Fruit fly (Drosophila melanogaster) whole organism, embryonic: ENCODE measurements around the gene bin.

Source experiments
- Blimp-1 ChIP-seq: fragments of 200-800 bp; sonication (Bioruptor generic); optimal IDR thresholded peaks from 3 replicates; lab custom pipeline; 2018; ENCODE audit warnings: missing biosample characterization, missing genetic modification characterization, mild to moderate bottlenecking, moderate library complexity, missing genetic modification reagents
- CG10366 ChIP-seq: fragments of 200-800 bp; sonication (Bioruptor generic); IDR thresholded peaks from 2 replicates; pipeline ENCODE4 v1.3.6; 2022; ENCODE audit warnings: missing biosample characterization, missing genetic modification characterization
- CG10543 ChIP-seq: fragments of 200-800 bp; sonication (Bioruptor generic); optimal IDR thresholded peaks from 3 replicates; lab custom pipeline; 2017; ENCODE audit warnings: missing biosample characterization, mild to moderate bottlenecking, missing genetic modification characterization, moderate library complexity
- CG10959 ChIP-seq: fragments of 200-800 bp; sonication (Bioruptor generic); IDR thresholded peaks from 2 replicates; pipeline ENCODE4 v1.3.6; 2022; ENCODE audit warnings: missing biosample characterization, missing genetic modification characterization
- CG12659 ChIP-seq: fragments of 200-800 bp; sonication (Bioruptor generic); optimal IDR thresholded peaks from 3 replicates; lab custom pipeline; 2017; ENCODE audit warnings: mild to moderate bottlenecking, missing biosample characterization, missing genetic modification reagents, missing genetic modification characterization
- CG15696 ChIP-seq: fragments of 200-800 bp; sonication (Bioruptor generic); optimal IDR thresholded peaks from 2 replicates; lab custom pipeline; 2019; ENCODE audit warnings: missing biosample characterization, mild to moderate bottlenecking, missing genetic modification characterization, moderate library complexity
- CG17359 ChIP-seq: fragments of 200-800 bp; sonication (Bioruptor generic); optimal IDR thresholded peaks from 3 replicates; lab custom pipeline; 2018; ENCODE audit warnings: missing biosample characterization, mild to moderate bottlenecking, missing genetic modification characterization, moderate library complexity
- CG17568 ChIP-seq: fragments of 200-800 bp; sonication (Bioruptor generic); optimal IDR thresholded peaks from 2 replicates; lab custom pipeline; 2018; ENCODE audit warnings: missing biosample characterization, mild to moderate bottlenecking, missing genetic modification characterization, moderate library complexity
- CG17829 ChIP-seq: fragments of 200-800 bp; optimal IDR thresholded peaks from 2 replicates; lab custom pipeline; 2019; ENCODE audit warnings: missing biosample characterization, mild to moderate bottlenecking, missing genetic modification characterization, moderate library complexity
- CG1792 ChIP-seq: fragments of 200-800 bp; sonication (Bioruptor generic); optimal IDR thresholded peaks from 2 replicates; lab custom pipeline; 2016; ENCODE audit warnings: missing biosample characterization, missing genetic modification characterization
- CG18011 ChIP-seq: fragments of 200-800 bp; sonication (Bioruptor generic); optimal IDR thresholded peaks from 2 replicates; lab custom pipeline; 2017; ENCODE audit warnings: missing biosample characterization, missing genetic modification characterization, mild to moderate bottlenecking, moderate library complexity, missing genotype
- CG31441 ChIP-seq: fragments of 200-800 bp; sonication (Bioruptor generic); IDR thresholded peaks from 2 replicates; pipeline ENCODE4 v1.3.6; 2022; ENCODE audit warnings: missing biosample characterization, missing genetic modification characterization
- CG33213 ChIP-seq: fragments of 200-800 bp; sonication (Bioruptor generic); optimal IDR thresholded peaks from 3 replicates; lab custom pipeline; 2016; ENCODE audit warnings: missing biosample characterization, missing genetic modification characterization
- CG33557 ChIP-seq: fragments of 200-800 bp; sonication (Bioruptor generic); optimal IDR thresholded peaks from 2 replicates; lab custom pipeline; 2019; ENCODE audit warnings: missing biosample characterization, mild to moderate bottlenecking, missing genetic modification characterization, moderate library complexity
- CG4424 ChIP-seq: fragments of 200-800 bp; sonication (Bioruptor generic); optimal IDR thresholded peaks from 3 replicates; lab custom pipeline; 2016; ENCODE audit warnings: missing biosample characterization, missing genetic modification characterization
- CG6765 ChIP-seq: fragments of 200-800 bp; sonication (Bioruptor generic); optimal IDR thresholded peaks from 3 replicates; lab custom pipeline; 2017; ENCODE audit warnings: missing biosample characterization, mild to moderate bottlenecking, missing genetic modification characterization
- CG7928 ChIP-seq: fragments of 200-800 bp; sonication (Bioruptor generic); optimal IDR thresholded peaks from 2 replicates; lab custom pipeline; 2017; ENCODE audit warnings: missing biosample characterization, mild to moderate bottlenecking, missing genetic modification characterization
- CG8290 ChIP-seq, 3 experiments: fragments of 200-800 bp; sonication (Bioruptor generic); optimal IDR thresholded peaks; 2 replicates each; lab custom pipeline; 2016 to 2019; ENCODE audit warnings: missing biosample characterization in 3 of 3, missing genetic modification characterization in 3 of 3, mild to moderate bottlenecking in 2 of 3, moderate library complexity in 1 of 3
- CkIIα-i1 ChIP-seq: fragments of 200-800 bp; sonication (Bioruptor generic); IDR thresholded peaks from 2 replicates; pipeline ENCODE4 v1.3.6; 2022; ENCODE audit warnings: missing biosample characterization, missing genetic modification characterization
- D19B ChIP-seq: fragments of 200-800 bp; sonication (Bioruptor generic); optimal IDR thresholded peaks from 2 replicates; lab custom pipeline; 2017; ENCODE audit warnings: missing biosample characterization, mild to moderate bottlenecking, missing genetic modification characterization
- Doc2 ChIP-seq: fragments of 200-800 bp; sonication (Bioruptor generic); IDR thresholded peaks from 2 replicates; pipeline ENCODE4 v1.3.6; 2022; ENCODE audit warnings: missing biosample characterization, missing genetic modification characterization
- Hr3 ChIP-seq: fragments of 200-800 bp; sonication (Bioruptor generic); optimal IDR thresholded peaks from 3 replicates; lab custom pipeline; 2016; ENCODE audit warnings: missing biosample characterization, missing genetic modification characterization
- Hr78 ChIP-seq, 2 experiments: fragments of 200-800 bp in 1 of 2; fragments of >200 bp in 1 of 2; sonication (Bioruptor generic) in 1 of 2; optimal IDR thresholded peaks; 2 replicates each; lab custom pipeline; 2017 to 2019; ENCODE audit warnings: missing biosample characterization in 2 of 2, missing genetic modification characterization in 2 of 2, mild to moderate bottlenecking in 1 of 2, moderate library complexity in 1 of 2
- NC2α ChIP-seq: fragments of 200-800 bp; sonication (Bioruptor generic); optimal IDR thresholded peaks from 2 replicates; lab custom pipeline; 2016; ENCODE audit warnings: missing biosample characterization, missing genetic modification characterization
- NK7.1 ChIP-seq: fragments of 200-800 bp; sonication (Bioruptor generic); optimal IDR thresholded peaks from 3 replicates; lab custom pipeline; 2016; ENCODE audit warnings: missing biosample characterization, missing genetic modification characterization
- Nf-YA ChIP-seq: fragments of 200-800 bp; sonication (Bioruptor generic); IDR thresholded peaks from 2 replicates; pipeline ENCODE4 v1.3.6; 2022; ENCODE audit warnings: missing biosample characterization, missing genetic modification characterization
- Ravus ChIP-seq: fragments of 200-800 bp; sonication (Bioruptor generic); IDR thresholded peaks from 2 replicates; pipeline ENCODE4 v1.3.6; 2022; ENCODE audit warnings: missing biosample characterization, missing genetic modification characterization
- Sry-δ ChIP-seq: fragments of 200-800 bp; sonication (Bioruptor generic); optimal IDR thresholded peaks from 2 replicates; lab custom pipeline; 2016; ENCODE audit warnings: missing biosample characterization, missing genetic modification characterization
- Stat92E ChIP-seq, 3 experiments: fragments of >200 bp in 2 of 3; fragments of 200-800 bp in 1 of 3; sonication (Bioruptor generic) in 1 of 3; optimal IDR thresholded peaks; 2 replicates each; lab custom pipeline; 2017 to 2019; ENCODE audit warnings: missing biosample characterization in 3 of 3, missing genetic modification characterization in 3 of 3, mild to moderate bottlenecking in 1 of 3, moderate library complexity in 1 of 3
- TFAM ChIP-seq: fragments of 200-800 bp; sonication (Bioruptor generic); optimal IDR thresholded peaks from 2 replicates; lab custom pipeline; 2017; ENCODE audit warnings: missing biosample characterization, missing genetic modification characterization, inconsistent platforms
- ab ChIP-seq: fragments of 200-800 bp; sonication (Bioruptor generic); optimal IDR thresholded peaks from 2 replicates; lab custom pipeline; 2016; ENCODE audit warnings: missing biosample characterization, missing genetic modification characterization
- ash1 ChIP-seq: fragments of 200-800 bp; sonication (Bioruptor generic); optimal IDR thresholded peaks from 2 replicates; lab custom pipeline; 2018; ENCODE audit warnings: missing biosample characterization, mild to moderate bottlenecking, missing genetic modification characterization
- bcd ChIP-seq: fragments of 200-800 bp; sonication (Bioruptor generic); optimal IDR thresholded peaks from 2 replicates; lab custom pipeline; 2017; ENCODE audit warnings: missing biosample characterization, mild to moderate bottlenecking, missing genetic modification characterization
- croc ChIP-seq: fragments of 200-800 bp; sonication (Bioruptor generic); conservative IDR thresholded peaks from 3 replicates; pipeline ENCODE4 v1.3.6; 2022; ENCODE audit warnings: missing biosample characterization, missing genetic modification characterization
- dmrt11E ChIP-seq: fragments of 200-800 bp; sonication (Bioruptor generic); optimal IDR thresholded peaks from 3 replicates; lab custom pipeline; 2018; ENCODE audit warnings: missing biosample characterization, mild to moderate bottlenecking, missing genetic modification characterization, moderate library complexity
- gce ChIP-seq: fragments of 200-800 bp; sonication (Bioruptor generic); IDR thresholded peaks from 3 replicates; pipeline ENCODE4 v1.3.6; 2022; ENCODE audit warnings: missing biosample characterization, missing genetic modification characterization
- gfzf ChIP-seq: fragments of 200-800 bp; sonication (Bioruptor generic); optimal IDR thresholded peaks from 2 replicates; lab custom pipeline; 2016; ENCODE audit warnings: missing biosample characterization, mild to moderate bottlenecking, missing genetic modification characterization, moderate library complexity
- ind ChIP-seq: fragments of 200-800 bp; sonication (Bioruptor generic); optimal IDR thresholded peaks from 3 replicates; lab custom pipeline; 2016; ENCODE audit warnings: missing biosample characterization, missing genetic modification characterization
- kay ChIP-seq: fragments of 200-800 bp; sonication (Bioruptor generic); optimal IDR thresholded peaks from 2 replicates; lab custom pipeline; 2016; ENCODE audit warnings: missing biosample characterization, missing genetic modification characterization
- kni ChIP-seq: fragments of 200-800 bp; sonication (Bioruptor generic); optimal IDR thresholded peaks from 3 replicates; lab custom pipeline; 2017; ENCODE audit warnings: mild to moderate bottlenecking, missing biosample characterization, missing genetic modification reagents, missing genetic modification characterization
- pros ChIP-seq: fragments of 200-800 bp; sonication (Bioruptor generic); optimal IDR thresholded peaks from 3 replicates; lab custom pipeline; 2019; ENCODE audit warnings: missing biosample characterization, mild to moderate bottlenecking, missing genetic modification characterization, moderate library complexity
- pzg ChIP-seq: fragments of 200-800 bp; sonication (Bioruptor generic); optimal IDR thresholded peaks from 3 replicates; lab custom pipeline; 2018; ENCODE audit warnings: missing biosample characterization, mild to moderate bottlenecking, missing genetic modification characterization, moderate library complexity
- sisA ChIP-seq: fragments of 200-800 bp; sonication (Bioruptor generic); IDR thresholded peaks from 2 replicates; pipeline ENCODE4 v1.3.6; 2022; ENCODE audit warnings: missing biosample characterization, missing genetic modification characterization
- sna ChIP-seq: fragments of 200-800 bp; sonication (Bioruptor generic); IDR thresholded peaks from 2 replicates; pipeline ENCODE4 v1.3.6; 2022; ENCODE audit warnings: missing biosample characterization, missing genetic modification characterization; ENCODE audit not compliant: partially characterized antibody
- trem ChIP-seq: fragments of 200-800 bp; optimal IDR thresholded peaks from 3 replicates; lab custom pipeline; 2019; ENCODE audit warnings: missing biosample characterization, mild to moderate bottlenecking, missing genetic modification characterization, moderate library complexity
- trh ChIP-seq: fragments of 200-800 bp; sonication (Bioruptor generic); optimal IDR thresholded peaks from 2 replicates; lab custom pipeline; 2016; ENCODE audit warnings: missing biosample characterization, missing genetic modification characterization
- unpg ChIP-seq: fragments of 200-800 bp; sonication (Bioruptor generic); optimal IDR thresholded peaks from 3 replicates; lab custom pipeline; 2018; ENCODE audit warnings: missing biosample characterization, mild to moderate bottlenecking, missing genetic modification characterization, moderate library complexity
- yki ChIP-seq: fragments of >200 bp; optimal IDR thresholded peaks from 3 replicates; lab custom pipeline; 2018
- zen ChIP-seq: fragments of 200-800 bp; sonication (Bioruptor generic); optimal IDR thresholded peaks from 3 replicates; lab custom pipeline; 2018; ENCODE audit warnings: missing biosample characterization, mild to moderate bottlenecking, missing genetic modification characterization, moderate library complexity
- zfh1 ChIP-seq: fragments of 200-800 bp; sonication (Bioruptor generic); IDR thresholded peaks from 3 replicates; pipeline ENCODE4 v1.3.6; 2022; ENCODE audit warnings: missing biosample characterization, missing genetic modification characterization

bin gene

dm6 chr3L:6977391-6977790, 13.0 kb upstream of the bin start (continued):
- no peak for TF ChIP-seq ab (GFP tag; lab: Kevin White, UChicago)
- no peak for TF ChIP-seq CG7928 (GFP tag; lab: Kevin White, UChicago)
- TF ChIP-seq NC2α (GFP tag; lab: Kevin White, UChicago): no peak
- no peak for TF ChIP-seq kni (GFP tag; lab: Kevin White, UChicago)
- no peak for TF ChIP-seq NK7.1 (GFP tag; lab: Kevin White, UChicago)
- no peak for TF ChIP-seq pzg (GFP tag; lab: Kevin White, UChicago)
- TF ChIP-seq ind (GFP tag; lab: Kevin White, UChicago): peak; percentile 49
- TF ChIP-seq yki: no peak
- peak; percentile 70 for TF ChIP-seq dmrt11E (tag; lab: Kevin White, UChicago)
- TF ChIP-seq TFAM: no peak
- no peak for TF ChIP-seq CG1792
- no peak for TF ChIP-seq CG6765 (GFP tag; lab: Kevin White, UChicago)
- TF ChIP-seq D19B (GFP tag; lab: Kevin White, UChicago): peak; percentile 8
- no peak for TF ChIP-seq pros (GFP tag; lab: Kevin White, UChicago)
- peak; percentile 43 for TF ChIP-seq trh (GFP tag; lab: Kevin White, UChicago)
- TF ChIP-seq Hr78 (GFP tag; optimal IDR thresholded peaks at IDR 0.05; lab: Kevin White, UChicago): no peak
- no peak for TF ChIP-seq CkIIα-i1 (GFP tag; lab: Robert Waterston, UW)
- TF ChIP-seq CG31441 (GFP tag; lab: Robert Waterston, UW): peak; percentile 71
- no peak for TF ChIP-seq gfzf (GFP tag; lab: Kevin White, UChicago)
- peak; percentile 65 for TF ChIP-seq CG10959 (GFP tag; lab: Robert Waterston, UW)
- no peak for TF ChIP-seq Sry-δ (GFP tag; lab: Kevin White, UChicago)
- no peak for TF ChIP-seq CG18011 (GFP tag; lab: Kevin White, UChicago)
- peak; percentile 70 for TF ChIP-seq unpg (GFP tag; lab: Kevin White, UChicago)
- TF ChIP-seq CG12659: peak; percentile 32
- TF ChIP-seq gce (GFP tag; lab: Robert Waterston, UW): 0 out of 3 replicates have a peak, but pooled peaks have one; percentile 16
- no peak for TF ChIP-seq Doc2
- peak; percentile 77 for TF ChIP-seq zfh1 (GFP tag; lab: Robert Waterston, UW)
- peak; percentile 29 for TF ChIP-seq Hr3
- peak; percentile 61 for TF ChIP-seq CG4424 (GFP tag; lab: Kevin White, UChicago)
- TF ChIP-seq CG33213: no peak
- TF ChIP-seq Stat92E (GFP tag; optimal IDR thresholded peaks at IDR 0.05; lab: Kevin White, UChicago): no peak
- TF ChIP-seq kay (GFP tag; lab: Kevin White, UChicago): no peak
- TF ChIP-seq Blimp-1 (GFP tag; lab: Kevin White, UChicago): peak; percentile 72
- TF ChIP-seq CG10366 (GFP tag; lab: Robert Waterston, UW): peak; percentile 64
- no peak for TF ChIP-seq sna
- TF ChIP-seq sisA (GFP tag; lab: Robert Waterston, UW): peak; percentile 71
- peak; percentile 40; the same call in 2 of the 3 replicates for TF ChIP-seq croc (GFP tag; lab: Robert Waterston, UW)
- TF ChIP-seq CG17359 (tag; lab: Kevin White, UChicago): peak; percentile 75
- peak; percentile 55 for TF ChIP-seq CG17829 (tag; lab: Kevin White, UChicago)
- TF ChIP-seq trem (tag; lab: Kevin White, UChicago): peak; percentile 50
- no peak for TF ChIP-seq CG15696 (tag; lab: Kevin White, UChicago)
- peak; percentile 19; the same call in 1 of the 2 replicates for TF ChIP-seq Ravus
- peak; percentile 59 for TF ChIP-seq bcd (GFP tag; lab: Kevin White, UChicago)
- no peak for TF ChIP-seq CG10543 (GFP tag; lab: Kevin White, UChicago)
- peak; percentile 45 for TF ChIP-seq zen (tag; lab: Kevin White, UChicago)
- peak; percentile 42 for TF ChIP-seq CG8290 (GFP tag; optimal IDR thresholded peaks at IDR 0.05; lab: Kevin White, UChicago)
- no peak for TF ChIP-seq CG8290 (tag; optimal IDR thresholded peaks at IDR 0.05; lab: Kevin White, UChicago)
- no peak for TF ChIP-seq ash1 (GFP tag; lab: Kevin White, UChicago)
- no peak for TF ChIP-seq CG17568 (GFP tag; lab: Kevin White, UChicago)
- 0 out of 2 replicates have a peak, but pooled peaks have one; percentile 42 for TF ChIP-seq Nf-YA
- TF ChIP-seq CG33557 (GFP tag; lab: Kevin White, UChicago): no peak
